Worm (Caenorhabditis elegans) whole organism, dauer: ENCODE data around the gene C30E1.4.

Source experiments
- unc-62 ChIP-seq: sonication (generic microtip); optimal IDR thresholded peaks from 2 replicates; lab custom pipeline; 2017; ENCODE audit warnings: missing biosample characterization, missing genetic modification reagents, missing genetic modification characterization

The C30E1.4 gene

DNA sequence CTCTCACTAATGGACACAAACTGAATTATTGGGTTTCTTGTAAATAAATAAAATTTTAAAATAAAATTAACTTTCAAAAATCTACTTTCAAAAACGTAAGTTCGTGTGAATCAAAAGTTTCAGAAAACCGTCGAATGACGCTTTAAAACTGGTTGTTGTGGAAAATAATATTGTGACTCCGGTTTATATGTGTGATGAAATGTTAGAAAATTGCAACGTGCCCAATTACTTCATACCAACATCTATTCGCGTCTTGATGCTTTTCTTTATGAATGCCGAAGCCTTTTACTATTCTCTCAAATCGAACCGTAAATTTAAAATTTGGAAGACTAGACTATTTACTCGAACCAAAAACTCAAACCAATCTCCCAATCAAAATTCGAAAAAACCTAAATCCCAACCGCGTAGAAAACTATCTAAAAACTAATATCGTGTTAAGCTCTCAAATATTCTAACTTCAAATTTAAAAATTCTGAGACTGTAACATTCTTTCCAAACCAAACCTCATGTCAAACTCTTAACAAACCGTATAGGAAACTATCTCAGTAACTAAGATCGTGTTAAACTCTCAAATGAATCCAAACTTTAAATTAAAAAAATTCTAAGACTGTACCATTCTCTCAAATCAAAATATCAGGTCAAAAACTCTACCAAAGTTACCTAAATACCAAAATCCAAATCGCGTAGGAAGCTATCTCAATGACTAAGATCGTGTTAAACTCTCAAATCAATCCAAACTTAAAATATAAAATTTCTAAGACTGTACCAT, 7.7 kb downstream of the C30E1.4 start:
- TF ChIP-seq unc-62 (GFP tag; lab: Kevin White, UChicago) = no peak

DNA sequence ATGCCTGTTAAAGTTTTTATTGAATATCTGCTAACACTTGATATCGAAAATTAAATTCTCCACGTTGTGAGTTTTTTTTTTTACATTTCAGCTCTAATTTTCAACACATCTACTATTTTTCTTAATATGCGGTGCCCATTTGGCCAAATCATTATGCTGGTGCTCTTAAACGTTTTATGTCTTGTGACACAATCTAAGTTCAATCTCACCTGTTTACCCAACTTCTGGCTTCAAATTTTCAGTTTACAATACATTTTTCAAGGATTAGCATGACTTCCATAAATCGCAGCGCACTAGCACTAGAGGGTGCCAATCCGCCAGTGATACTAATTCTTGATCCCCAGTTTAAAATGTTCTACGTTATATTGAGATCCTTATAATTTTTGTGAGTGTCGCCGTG, 18.6 kb downstream of the C30E1.4 start:
- TF ChIP-seq unc-62 (GFP tag; lab: Kevin White, UChicago) = no peak

DNA sequence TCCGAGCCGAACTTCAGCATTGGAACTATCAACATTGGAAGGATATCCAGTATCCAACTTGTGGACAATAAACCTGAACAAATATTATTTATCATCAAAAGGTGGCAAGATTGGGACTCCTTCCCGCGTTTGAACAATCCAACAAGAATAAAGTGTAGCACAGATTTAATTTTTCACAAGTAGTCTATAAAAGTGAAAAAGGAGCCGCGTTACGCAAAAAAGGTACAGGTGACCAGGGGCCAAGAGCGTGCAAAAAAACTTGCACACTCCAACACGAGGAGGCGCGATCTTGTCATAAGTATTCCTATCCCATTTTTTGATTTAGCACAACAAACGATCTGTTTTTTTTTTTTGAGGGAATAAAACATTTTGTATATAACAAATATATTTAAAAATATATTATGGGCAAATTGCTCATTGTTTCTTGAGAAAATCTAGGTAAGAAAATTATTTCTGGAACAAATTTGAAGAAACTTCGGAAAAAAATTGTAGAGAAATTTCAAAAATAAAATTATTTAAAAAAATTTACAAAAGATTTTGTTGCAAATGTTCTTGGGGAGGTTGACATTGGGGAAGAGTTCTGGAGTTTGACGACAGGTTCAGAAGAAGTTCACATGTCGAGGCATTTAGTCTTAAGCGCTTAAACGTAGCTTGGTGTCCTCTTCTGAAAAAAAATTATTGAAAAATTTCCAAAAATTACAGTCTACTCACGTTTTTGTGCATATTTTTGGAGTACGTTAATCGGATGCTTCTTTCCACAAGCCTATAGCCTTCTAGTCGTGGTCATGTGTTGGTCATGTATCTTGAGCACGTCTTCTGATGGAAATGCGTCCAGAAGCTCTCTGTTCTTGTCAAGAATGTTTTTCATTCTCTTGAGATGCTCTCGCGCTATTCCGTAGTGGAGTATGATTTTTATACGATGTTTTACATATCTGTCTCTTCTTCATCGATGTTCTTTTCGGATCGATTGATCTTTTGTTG, 20.5 kb downstream of the C30E1.4 start:
- TF ChIP-seq unc-62 (GFP tag; lab: Kevin White, UChicago) = no peak

DNA sequence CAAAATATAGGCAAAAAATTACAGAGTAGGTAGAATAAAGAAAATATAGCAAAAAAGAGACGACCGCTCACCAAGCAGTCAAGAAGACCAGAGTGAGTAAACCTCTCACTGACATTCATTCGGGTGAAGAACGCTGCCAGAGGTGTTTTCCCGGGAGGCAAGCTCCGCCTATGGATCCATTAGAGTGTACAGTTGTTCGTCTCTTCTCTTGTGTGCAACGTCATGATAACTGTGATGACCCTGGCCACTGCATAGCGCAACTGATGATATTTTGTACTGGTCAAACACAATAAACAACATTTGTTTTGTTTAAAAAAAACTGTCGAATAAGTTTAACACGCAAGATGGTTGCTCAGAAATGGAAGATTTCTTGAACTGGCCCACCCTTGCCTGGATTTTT, 29.1 kb downstream of the C30E1.4 start, which contains the start of gene F52G3.8:
Gene F52G3.8, minus strand, starts transcription at position 101 of the 400 bp plus-strand sequence.
- no peak for TF ChIP-seq unc-62 (GFP tag; lab: Kevin White, UChicago)

DNA sequence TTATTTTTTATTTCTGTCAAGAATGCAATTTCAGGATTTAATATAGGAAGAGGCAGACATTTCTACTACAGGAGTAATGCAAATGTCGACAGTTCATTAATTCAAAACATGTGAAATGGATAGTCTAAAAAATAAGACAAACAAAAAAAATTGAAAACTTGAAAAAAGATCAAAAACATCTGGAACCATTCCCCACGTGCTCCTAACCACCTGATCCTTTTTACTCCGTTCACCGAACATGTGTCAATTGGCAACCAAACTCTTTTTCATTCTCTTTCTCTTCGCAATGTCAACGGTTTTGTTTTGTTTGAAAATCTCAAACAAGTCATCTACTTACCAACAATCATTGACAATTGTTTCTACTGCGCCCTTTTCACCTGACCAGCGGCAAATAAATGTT, 34.3 kb downstream of the C30E1.4 start:
- no peak for TF ChIP-seq unc-62 (GFP tag; lab: Kevin White, UChicago)

DNA sequence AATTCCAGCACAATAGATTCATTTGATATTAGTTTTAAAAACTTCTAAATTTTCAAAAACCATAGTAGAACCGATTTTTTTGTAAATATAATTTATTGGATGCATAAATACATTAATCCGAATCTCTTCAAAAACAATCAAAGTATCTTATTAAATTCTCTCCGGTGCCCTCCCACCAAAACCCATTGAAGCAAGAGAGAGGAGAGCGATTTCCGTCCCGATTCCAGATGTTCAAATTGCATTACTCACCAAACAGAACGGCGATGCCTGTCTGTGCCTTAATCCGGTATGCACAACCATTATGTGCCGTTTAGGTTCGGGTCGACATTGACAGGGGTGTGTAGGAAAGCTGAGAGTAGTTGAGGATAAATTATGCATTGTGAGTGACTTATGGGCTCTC, 36.6 kb downstream of the C30E1.4 start:
- TF ChIP-seq unc-62 (GFP tag; lab: Kevin White, UChicago) = no peak

DNA sequence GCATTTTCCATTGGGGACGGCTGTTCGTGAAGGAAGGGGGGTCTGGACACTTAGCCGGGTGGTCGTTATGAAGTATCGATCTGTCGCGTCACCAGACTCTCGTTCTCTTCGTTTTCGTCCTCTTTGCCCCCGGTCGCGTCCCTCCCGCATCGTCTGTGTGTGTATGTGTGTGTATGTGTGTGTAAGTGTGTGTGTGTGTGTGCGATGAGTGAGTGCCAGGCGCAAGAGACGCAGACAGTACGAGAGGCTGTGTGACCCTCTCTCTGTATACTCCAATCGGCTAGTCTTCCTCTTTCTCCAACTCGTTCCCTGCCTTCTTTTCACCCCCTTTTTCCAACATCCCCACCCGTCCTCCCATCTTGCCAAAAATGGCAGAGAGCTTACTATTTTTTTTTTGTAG, 37.7 kb downstream of the C30E1.4 start:
- TF ChIP-seq unc-62 (GFP tag; lab: Kevin White, UChicago) = no peak

DNA sequence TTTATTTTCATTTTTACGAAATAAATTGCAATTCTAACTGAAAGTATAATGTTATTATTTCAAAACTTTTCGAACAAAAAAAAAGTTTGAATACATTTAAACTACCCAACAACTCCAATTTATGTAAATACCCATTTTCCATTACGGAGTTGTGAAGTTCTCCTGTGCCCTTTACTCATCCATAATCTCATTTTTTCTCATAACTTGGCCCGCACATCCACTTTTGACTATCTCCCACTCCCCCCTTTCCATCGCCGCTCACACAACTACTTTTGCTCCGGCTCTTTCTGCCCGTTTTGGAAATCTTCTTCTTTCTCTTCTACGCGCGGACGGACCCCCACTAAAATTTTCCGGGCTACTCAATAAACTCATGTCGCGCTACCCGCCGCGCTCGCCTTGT, 38.9 kb downstream of the C30E1.4 start:
- TF ChIP-seq unc-62 (GFP tag; lab: Kevin White, UChicago) = no peak

DNA sequence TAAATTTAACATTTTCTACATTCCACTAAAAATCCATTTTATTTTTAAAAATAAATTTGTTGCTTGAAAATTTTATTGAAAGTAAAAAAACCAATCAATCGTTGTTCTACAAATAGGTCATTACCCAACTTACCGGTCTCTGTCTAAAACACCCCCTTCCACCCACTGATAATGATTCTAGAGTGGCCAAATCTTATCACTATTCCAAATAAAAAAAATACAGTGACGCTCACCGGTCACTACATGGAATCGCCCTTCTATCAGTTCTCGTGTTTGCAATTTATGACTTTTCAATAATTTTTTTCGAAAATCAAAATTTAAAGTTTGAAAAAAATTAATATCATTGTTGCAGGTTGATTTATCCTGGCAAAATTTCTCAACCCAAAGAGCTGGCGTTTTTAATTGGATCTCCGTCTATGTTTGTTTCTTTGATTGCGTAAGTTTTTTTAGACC, 39.8 kb downstream of the C30E1.4 start, which contains the start of the genes F52G3.1 and F52G3.7:
Gene F52G3.1, plus strand, starts transcription at position 353 of the 453 bp plus-strand sequence.
Gene F52G3.7, plus strand, starts transcription at position 403 of the 453 bp plus-strand sequence.
- TF ChIP-seq unc-62 (GFP tag; lab: Kevin White, UChicago) = no peak

DNA sequence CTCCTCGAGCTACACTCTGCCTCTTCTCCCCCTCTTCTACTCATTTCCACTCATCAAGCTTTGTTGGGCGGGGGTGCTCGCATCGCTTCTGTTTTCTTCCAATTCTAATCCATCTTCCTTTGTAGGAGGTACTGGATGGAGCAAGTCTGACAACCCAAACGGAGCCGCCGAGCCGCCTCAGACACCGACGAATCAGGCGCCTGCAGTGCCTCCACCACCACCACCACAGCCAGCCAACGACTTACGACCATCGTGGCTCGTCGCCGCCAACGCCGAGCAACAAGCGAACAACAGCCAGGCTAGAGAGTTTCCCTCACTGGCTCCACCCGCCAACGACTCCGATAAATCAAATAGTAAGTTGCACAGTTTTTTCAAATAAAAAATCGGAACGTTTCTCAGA, 42.2 kb downstream of the C30E1.4 start:
- no peak for TF ChIP-seq unc-62 (GFP tag; lab: Kevin White, UChicago)

DNA sequence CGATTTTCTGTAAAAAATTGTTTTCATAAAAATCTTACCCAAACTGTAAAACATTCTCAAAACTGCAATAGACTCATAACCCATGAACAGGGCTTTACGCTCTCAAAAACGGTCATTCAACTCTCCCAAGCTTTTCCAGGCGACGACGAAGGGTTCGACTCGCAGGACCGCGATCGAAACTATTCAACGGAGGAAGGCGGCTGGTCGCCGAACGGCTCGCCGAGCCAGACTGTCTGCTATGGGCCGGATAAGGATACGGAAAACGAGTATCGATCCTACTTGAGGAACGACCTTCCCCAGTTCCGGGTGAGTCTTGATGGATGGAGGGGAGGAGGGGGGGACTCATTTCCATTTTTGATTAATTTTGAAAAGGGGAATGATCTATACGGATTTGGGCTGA, 44.1 kb downstream of the C30E1.4 start:
- no peak for TF ChIP-seq unc-62 (GFP tag; lab: Kevin White, UChicago)

DNA sequence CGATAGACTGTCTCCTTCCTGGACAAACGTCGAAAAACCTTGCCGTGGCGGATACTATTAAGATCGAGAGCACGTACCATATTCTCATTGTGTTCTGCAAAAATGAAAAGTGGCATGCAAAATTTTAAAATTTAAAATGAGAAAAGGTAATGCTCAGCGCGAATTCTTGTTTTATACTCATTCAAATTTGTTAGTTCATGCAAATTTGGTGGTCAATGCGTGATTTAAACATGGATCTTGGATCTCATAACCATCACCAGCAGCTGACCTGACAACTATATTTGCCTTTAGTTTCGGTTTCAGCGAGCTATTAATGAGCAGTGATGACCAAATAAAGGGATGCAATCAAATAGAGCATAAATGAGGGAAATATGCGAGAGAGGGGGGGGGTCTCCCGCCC, 52.3 kb downstream of the C30E1.4 start, which contains the start of gene F52G3.5:
Gene F52G3.5, minus strand, starts transcription at position 101 of the 400 bp plus-strand sequence.
- no peak for TF ChIP-seq unc-62 (GFP tag; lab: Kevin White, UChicago)
